Worm (Caenorhabditis elegans): ENCODE measurements around the gene C38C10.3.
"Not testable (repeated sequence)": the region's sequence is repeated elsewhere in the genome, so short reads cannot be mapped to it uniquely, and the experiment has no call there.

- not testable (repeated sequence) for TF ChIP-seq ama-1 (optimal IDR thresholded peaks at IDR 0.05); gmeb-2 (tag; optimal IDR thresholded peaks at IDR 0.05); pqm-1 (tag; optimal IDR thresholded peaks at IDR 0.05); dmd-4 (tag; optimal IDR thresholded peaks at IDR 0.05; ENCODE audit: borderline replicate concordance); hlh-6 (tag; optimal IDR thresholded peaks at IDR 0.05); tbx-2 (tag; optimal IDR thresholded peaks at IDR 0.05); hlh-13 (GFP tag; optimal IDR thresholded peaks at IDR 0.05); ceh-48 (tag; optimal IDR thresholded peaks at IDR 0.05); syd-9 (tag; optimal IDR thresholded peaks at IDR 0.05); elt-4 (tag; optimal IDR thresholded peaks at IDR 0.05); pha-4 (tag; optimal IDR thresholded peaks at IDR 0.05)
These were observed 22.9 kb upstream of the C38C10.3 start for ce11 chrIII:9408304-9408703.
